Worm (Caenorhabditis elegans): ENCODE results near the gene dbn-1.

dbn-1 gene

ce11 chrIII:13766704-13767323, 4.9 kb upstream of the dbn-1 start (continued):
- TF ChIP-seq dpl-1 (GFP tag; optimal IDR thresholded peaks at IDR 0.05) (no peak), tra-1 (GFP tag; IDR thresholded peaks at IDR 0.05) (no peak), aha-1 (tag) (peak; percentile 94), nhr-102 (tag; optimal IDR thresholded peaks at IDR 0.05) (peak; percentile 48)

- no peak for TF ChIP-seq madf-5 (GFP tag; IDR thresholded peaks at IDR 0.05)
- TF ChIP-seq hmg-1.1 (GFP tag; IDR thresholded peaks at IDR 0.05), result no peak
- no peak for TF ChIP-seq nhr-41 (GFP tag; IDR thresholded peaks at IDR 0.05)
- no peak for TF ChIP-seq ceh-44 (GFP tag; IDR thresholded peaks at IDR 0.05)
- no peak for TF ChIP-seq F26F4.8 (GFP tag; conservative IDR thresholded peaks at IDR 0.05)
- TF ChIP-seq daf-19 (GFP tag; conservative IDR thresholded peaks at IDR 0.05), result no peak
- TF ChIP-seq R02D3.7 (tag; optimal IDR thresholded peaks at IDR 0.05), result no peak
- no peak for TF ChIP-seq set-16 (GFP tag; IDR thresholded peaks at IDR 0.05)
- TF ChIP-seq madf-9 (GFP tag; conservative IDR thresholded peaks at IDR 0.05), result no peak
- TF ChIP-seq nhr-111 (GFP tag; optimal IDR thresholded peaks at IDR 0.05), result peak; percentile 30
- no peak for TF ChIP-seq tra-1 (GFP tag; IDR thresholded peaks at IDR 0.05)
- TF ChIP-seq ZK337.2 (GFP tag; IDR thresholded peaks at IDR 0.05), result no peak
- TF ChIP-seq lin-15B (tag; optimal IDR thresholded peaks at IDR 0.05), result no peak
- no peak for TF ChIP-seq fkh-10 (GFP tag; optimal IDR thresholded peaks at IDR 0.05)
- no peak for TF ChIP-seq dmd-9 (GFP tag; IDR thresholded peaks at IDR 0.05)
- TF ChIP-seq lin-1 (GFP tag; IDR thresholded peaks at IDR 0.05), result no peak
- TF ChIP-seq attf-4 (tag; optimal IDR thresholded peaks at IDR 0.05), result no peak
- TF ChIP-seq sdz-12 (GFP tag; optimal IDR thresholded peaks at IDR 0.05), result peak; percentile 6
- TF ChIP-seq lim-7 (GFP tag; IDR thresholded peaks at IDR 0.05), result no peak
- no peak for TF ChIP-seq hlh-30 (tag; optimal IDR thresholded peaks at IDR 0.05; ENCODE audit: insufficient read depth)
- TF ChIP-seq nhr-11 (tag; optimal IDR thresholded peaks at IDR 0.05), result no peak
- TF ChIP-seq mes-2 (tag; optimal IDR thresholded peaks at IDR 0.05; ENCODE audit: poor library complexity, severe bottlenecking), result no peak
- TF ChIP-seq pha-4 (GFP tag; IDR thresholded peaks at IDR 0.05), result no peak
- TF ChIP-seq pha-4 (tag; optimal IDR thresholded peaks at IDR 0.05), result no peak
- TF ChIP-seq egl-27 (tag; optimal IDR thresholded peaks at IDR 0.05), result no peak
- TF ChIP-seq mdl-1 (tag; optimal IDR thresholded peaks at IDR 0.05), result no peak
- TF ChIP-seq dmd-6 (GFP tag; IDR thresholded peaks at IDR 0.05), result no peak
- TF ChIP-seq mxl-3 (GFP tag; optimal IDR thresholded peaks at IDR 0.05), result no peak
- TF ChIP-seq daf-16 (GFP tag; optimal IDR thresholded peaks at IDR 0.05), result no peak
- TF ChIP-seq daf-16 (tag; optimal IDR thresholded peaks at IDR 0.05), result peak; percentile 14
- TF ChIP-seq arid-1 (GFP tag; conservative IDR thresholded peaks at IDR 0.05), result 0 out of 2 replicates have a peak, but pooled peaks have one; percentile 20
- no peak for TF ChIP-seq gei-8 (GFP tag; optimal IDR thresholded peaks at IDR 0.05)
- TF ChIP-seq lin-38 (GFP tag; IDR thresholded peaks at IDR 0.05), result no peak
- peak in 1 of 2 experiments; percentile 94 for TF ChIP-seq unc-62 (GFP tag; optimal IDR thresholded peaks at IDR 0.05 in 1 of 2)
- TF ChIP-seq unc-62 (tag; optimal IDR thresholded peaks at IDR 0.05), result no peak
- TF ChIP-seq lin-39 (tag; optimal IDR thresholded peaks at IDR 0.05), result no peak
- no peak for TF ChIP-seq snpc-1.2 (GFP tag; IDR thresholded peaks at IDR 0.05)
- TF ChIP-seq rbr-2 (tag; optimal IDR thresholded peaks at IDR 0.05), result no peak
- no peak for TF ChIP-seq skn-1 (tag; optimal IDR thresholded peaks at IDR 0.05)
- TF ChIP-seq egl-43 (GFP tag; IDR thresholded peaks at IDR 0.05), result no peak
- no peak for TF ChIP-seq ctbp-1 (GFP tag; IDR thresholded peaks at IDR 0.05)
- no peak for TF ChIP-seq nhr-77 (tag; optimal IDR thresholded peaks at IDR 0.05)
- no peak for TF ChIP-seq ceh-28 (tag; optimal IDR thresholded peaks at IDR 0.05)
- no peak for TF ChIP-seq nhr-6 (tag; optimal IDR thresholded peaks at IDR 0.05)
- TF ChIP-seq duxl-1 (tag; optimal IDR thresholded peaks at IDR 0.05; ENCODE audit: poor library complexity), result no peak
- no peak for TF ChIP-seq mxl-2 (GFP tag; conservative IDR thresholded peaks at IDR 0.05)
- no peak for TF ChIP-seq pqm-1 (tag; optimal IDR thresholded peaks at IDR 0.05)
These were observed 3.9 kb upstream of the dbn-1 start for ce11 chrIII:13765782-13766181.
